Worm (Caenorhabditis elegans): ENCODE data around the gene atg-3.

atg-3 gene

ce11 chrIV:1019801-1020200 is 9.5 kb downstream of the atg-3 start:
- TF ChIP-seq nhr-85 (tag) (peak; percentile 50), nhr-20 (tag; optimal IDR thresholded peaks at IDR 0.05) (no peak)

ce11 chrIV:1029939-1030338 is 19.6 kb downstream of the atg-3 start, which contains the start of gene abhd-14:
abhd-14 (minus strand) TSS chrIV:1030039.
- TF ChIP-seq ets-5 (GFP tag; IDR thresholded peaks at IDR 0.05) (no peak), ceh-90 (tag; optimal IDR thresholded peaks at IDR 0.05) (no peak), grh-1 (GFP tag; IDR thresholded peaks at IDR 0.05) (no peak), snu-23 (GFP tag; optimal IDR thresholded peaks at IDR 0.05) (no peak), isw-1 (GFP tag; IDR thresholded peaks at IDR 0.05) (no peak), alr-1 (tag; optimal IDR thresholded peaks at IDR 0.05; ENCODE audit: borderline replicate concordance) (no peak), ama-1 (optimal IDR thresholded peaks at IDR 0.05) (no peak)

DNA sequence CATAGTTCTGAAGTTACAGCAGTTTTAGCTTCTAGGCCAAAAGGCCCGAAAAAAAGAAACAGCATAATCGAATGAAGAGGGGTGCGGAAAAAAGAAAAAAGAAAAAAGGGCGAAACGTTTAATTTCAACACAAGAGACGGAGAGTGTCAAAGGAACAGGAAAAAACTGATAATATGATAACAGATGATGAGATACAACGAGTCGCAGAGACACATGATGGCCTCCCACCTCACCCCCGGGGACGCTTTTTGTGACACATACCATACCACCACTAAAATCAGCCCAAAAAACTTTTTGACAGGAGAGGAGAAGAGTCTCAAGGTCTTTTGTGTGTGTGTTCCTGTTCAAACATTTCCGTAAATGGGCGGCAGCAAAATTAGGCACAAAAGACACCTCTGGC is 24.8 kb downstream of the atg-3 start:
- TF ChIP-seq mdl-1 (tag; optimal IDR thresholded peaks at IDR 0.05), result no peak
- TF ChIP-seq nhr-76 (tag; optimal IDR thresholded peaks at IDR 0.05), result no peak
- TF ChIP-seq F16B12.6 (tag; optimal IDR thresholded peaks at IDR 0.05), result no peak
- TF ChIP-seq mab-9 (GFP tag; IDR thresholded peaks at IDR 0.05), result no peak
- TF ChIP-seq hpl-2 (GFP tag; optimal IDR thresholded peaks at IDR 0.05), result no peak
- TF ChIP-seq swsn-7 (tag; optimal IDR thresholded peaks at IDR 0.05), result no peak
- TF ChIP-seq irx-1 (tag; optimal IDR thresholded peaks at IDR 0.05), result no peak
- TF ChIP-seq lin-14 (GFP tag; optimal IDR thresholded peaks at IDR 0.05), result no peak
- no peak for TF ChIP-seq nhr-77 (tag; optimal IDR thresholded peaks at IDR 0.05)
- TF ChIP-seq nhr-12 (tag; optimal IDR thresholded peaks at IDR 0.05), result no peak
- peak in 3 of 6 experiments; percentile 10 to 68 (median 46) for TF ChIP-seq elt-3 (tag; optimal IDR thresholded peaks at IDR 0.05)
- no peak for TF ChIP-seq dsc-1 (tag; optimal IDR thresholded peaks at IDR 0.05)
- TF ChIP-seq C16A3.4 (tag; optimal IDR thresholded peaks at IDR 0.05), result no peak
- TF ChIP-seq nhr-84 (tag; optimal IDR thresholded peaks at IDR 0.05), result no peak
- peak; percentile 3 for TF ChIP-seq nhr-20 (tag; optimal IDR thresholded peaks at IDR 0.05)
- no peak for TF ChIP-seq egl-13 (tag; optimal IDR thresholded peaks at IDR 0.05)
- TF ChIP-seq elt-2 (tag; optimal IDR thresholded peaks at IDR 0.05), result peak; percentile 31
- TF ChIP-seq hlh-17 (GFP tag; optimal IDR thresholded peaks at IDR 0.05; ENCODE audit: borderline replicate concordance), result no peak
- TF ChIP-seq dpl-1 (GFP tag; optimal IDR thresholded peaks at IDR 0.05), result peak in 1 of 3 experiments; percentile 4
- no peak for TF ChIP-seq nhr-47 (tag; optimal IDR thresholded peaks at IDR 0.05)
- TF ChIP-seq lin-35 (GFP tag; optimal IDR thresholded peaks at IDR 0.05), result peak in 1 of 2 experiments; percentile 51
- peak; percentile 16 for TF ChIP-seq skn-1 (tag; optimal IDR thresholded peaks at IDR 0.05)
- no peak for TF ChIP-seq ets-5 (GFP tag; IDR thresholded peaks at IDR 0.05)
- TF ChIP-seq ceh-90 (tag; optimal IDR thresholded peaks at IDR 0.05), result no peak
- no peak for TF ChIP-seq lin-13 (GFP tag; optimal IDR thresholded peaks at IDR 0.05)
- no peak for TF ChIP-seq jun-1 (tag; optimal IDR thresholded peaks at IDR 0.05)
- TF ChIP-seq lin-39 (tag; optimal IDR thresholded peaks at IDR 0.05), result no peak
- TF ChIP-seq fkh-8 (tag; optimal IDR thresholded peaks at IDR 0.05), result no peak
- no peak for TF ChIP-seq lir-3 (tag; optimal IDR thresholded peaks at IDR 0.05; ENCODE audit: poor library complexity)
- TF ChIP-seq Y116A8C.19 (tag; optimal IDR thresholded peaks at IDR 0.05; ENCODE audit: borderline replicate concordance), result no peak
- no peak for TF ChIP-seq lsy-2 (tag; optimal IDR thresholded peaks at IDR 0.05)
- no peak for TF ChIP-seq efl-3 (GFP tag; optimal IDR thresholded peaks at IDR 0.05)
- TF ChIP-seq rnt-1 (tag; optimal IDR thresholded peaks at IDR 0.05), result no peak
- no peak for TF ChIP-seq efl-1 (optimal IDR thresholded peaks at IDR 0.05)
- TF ChIP-seq efl-1 (GFP tag; optimal IDR thresholded peaks at IDR 0.05 in 1 of 2), result peak in 1 of 2 experiments; percentile 90
- no peak for TF ChIP-seq nhr-90 (tag; optimal IDR thresholded peaks at IDR 0.05; ENCODE audit: poor library complexity)
- TF ChIP-seq unc-30 (tag; optimal IDR thresholded peaks at IDR 0.05), result no peak
- no peak for TF ChIP-seq isw-1 (GFP tag; IDR thresholded peaks at IDR 0.05)
- peak; percentile 26 for TF ChIP-seq blmp-1 (tag; optimal IDR thresholded peaks at IDR 0.05)
- TF ChIP-seq grh-1 (GFP tag; IDR thresholded peaks at IDR 0.05), result no peak
- no peak for TF ChIP-seq C04F5.9 (tag; optimal IDR thresholded peaks at IDR 0.05)
- no peak for TF ChIP-seq snu-23 (GFP tag; optimal IDR thresholded peaks at IDR 0.05)
- no peak for TF ChIP-seq unc-86 (tag; optimal IDR thresholded peaks at IDR 0.05)
- no peak for TF ChIP-seq ceh-63 (GFP tag; optimal IDR thresholded peaks at IDR 0.05)
- no peak for TF ChIP-seq ceh-88 (GFP tag; IDR thresholded peaks at IDR 0.05)
- no peak for TF ChIP-seq alr-1 (tag; optimal IDR thresholded peaks at IDR 0.05; ENCODE audit: borderline replicate concordance)
- no peak for TF ChIP-seq aha-1 (tag; optimal IDR thresholded peaks at IDR 0.05)

All from whole organism, L1 larva.